Fruit fly (Drosophila melanogaster) Kc167 (cell line): ENCODE results near the gene CG7724.

Experiments used
- Myc ChIP-seq: fragments of >200 bp; optimal IDR thresholded peaks from 2 replicates; lab custom pipeline; 2017; ENCODE audit warnings: missing external identifiers
- Sin3A ChIP-seq: fragments of >200 bp; optimal IDR thresholded peaks from 2 replicates; lab custom pipeline; 2018; ENCODE audit warnings: missing external identifiers
- h ChIP-seq: fragments of >200 bp; optimal IDR thresholded peaks from 3 replicates; lab custom pipeline; 2018; ENCODE audit warnings: missing external identifiers
- insv ChIP-seq: fragments of >200 bp; optimal IDR thresholded peaks from 3 replicates; lab custom pipeline; 2018; ENCODE audit warnings: missing external identifiers
- psq ChIP-seq: fragments of >200 bp; optimal IDR thresholded peaks from 2 replicates; lab custom pipeline; 2017; ENCODE audit warnings: missing external identifiers
- ttk ChIP-seq: sonication (Bioruptor generic); optimal IDR thresholded peaks from 2 replicates; lab custom pipeline; 2017; ENCODE audit warnings: missing external identifiers

Gene CG7724

DNA sequence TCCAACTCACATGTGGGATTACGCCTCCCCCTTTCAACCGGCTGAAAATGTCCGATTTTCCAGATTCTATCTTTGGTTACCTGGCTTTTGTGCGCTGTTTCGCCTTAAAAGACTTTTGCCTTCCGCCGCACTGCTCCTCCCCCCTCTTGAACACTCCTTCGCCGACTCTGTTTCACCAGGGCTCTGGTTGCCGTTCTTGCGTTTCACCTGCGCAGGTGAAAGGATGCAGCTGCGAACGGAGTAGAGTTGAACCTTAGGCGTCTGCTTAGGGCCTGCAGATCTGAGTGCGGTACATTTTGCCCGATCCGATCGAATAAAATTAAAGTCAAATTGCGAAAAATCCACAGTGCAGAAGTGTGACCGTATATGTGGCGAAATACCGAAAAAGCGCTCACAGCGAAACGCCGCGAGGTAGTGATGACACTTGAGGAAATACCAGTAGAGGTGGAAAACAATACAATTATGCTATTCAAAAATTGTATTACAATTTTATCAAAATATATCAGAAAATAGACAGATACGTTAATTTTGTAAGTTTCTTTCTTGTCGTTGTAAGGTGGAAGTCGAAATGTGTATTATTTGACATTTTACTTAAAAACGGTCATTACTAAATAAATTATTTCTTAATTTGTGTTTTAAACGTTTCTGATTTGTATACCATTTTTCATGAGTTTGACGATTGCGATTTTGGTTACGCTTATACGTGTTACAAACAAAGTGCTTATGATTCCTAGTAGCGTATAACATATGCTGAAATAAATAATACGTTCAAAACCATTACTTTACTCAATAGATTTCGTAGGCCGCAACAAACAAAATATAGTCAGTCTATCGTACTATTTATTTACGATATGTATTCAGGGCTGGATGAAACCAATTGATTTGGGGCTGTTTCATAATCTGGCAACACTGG is 39.5 kb upstream of the CG7724 start, which contains the start of the genes CG6664 and CG7728:
Gene CG6664 (minus strand): TSS at position 518 of the 913 bp plus-strand sequence.
Gene CG7728 (plus strand): TSS at position 874 of the 913 bp plus-strand sequence.
- TF ChIP-seq psq = no peak
- TF ChIP-seq insv = no peak
- TF ChIP-seq Sin3A (lab: Kevin White, UChicago) = no peak
- no peak for TF ChIP-seq Myc (lab: Kevin White, UChicago)
- TF ChIP-seq ttk = no peak
- TF ChIP-seq h (lab: Kevin White, UChicago) = no peak

DNA sequence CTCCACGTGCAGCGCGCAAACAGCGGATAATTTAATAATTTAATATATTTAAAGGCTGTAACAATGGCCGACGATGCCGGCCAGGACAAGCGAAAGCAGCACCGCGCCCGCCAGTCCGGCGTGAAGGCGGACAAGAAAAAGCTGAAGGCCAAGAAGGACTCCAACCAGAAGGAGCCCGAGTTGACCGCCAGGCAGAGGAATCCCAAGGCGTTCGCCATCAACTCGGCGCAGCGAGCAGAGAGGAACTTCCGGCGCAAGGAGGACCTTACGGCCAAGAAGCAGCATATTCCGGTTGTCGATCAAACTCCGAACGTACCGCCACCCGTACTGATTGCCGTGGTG is 38.9 kb upstream of the CG7724 start:
- TF ChIP-seq insv (no peak), ttk (no peak), h (lab: Kevin White, UChicago) (no peak), Sin3A (lab: Kevin White, UChicago) (no peak), psq (no peak), Myc (lab: Kevin White, UChicago) (no peak)

DNA sequence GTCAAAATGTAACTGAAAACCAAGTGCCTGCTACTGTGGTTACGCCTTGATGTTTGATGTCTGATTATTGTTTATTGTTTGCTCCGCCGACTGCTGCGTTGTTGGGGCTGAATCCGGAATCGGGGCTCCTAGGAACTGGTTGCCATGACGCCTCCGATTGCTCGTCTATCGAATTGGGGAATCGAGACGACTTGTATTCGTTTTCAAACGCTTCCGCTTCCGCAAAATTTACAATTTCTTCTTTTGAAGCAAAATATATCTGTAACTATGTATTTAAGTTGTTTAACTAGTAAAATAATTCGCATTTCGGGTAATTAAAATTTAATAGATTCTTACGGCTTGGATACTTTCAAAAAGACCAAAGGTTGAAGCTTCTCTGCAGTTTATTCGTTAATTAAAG is 32.7 kb upstream of the CG7724 start, which contains the start of gene CG6652:
Gene CG6652 (minus strand): TSS at position 101 of the 400 bp plus-strand sequence.
- TF ChIP-seq insv (no peak), ttk (no peak), Sin3A (lab: Kevin White, UChicago) (no peak)

DNA sequence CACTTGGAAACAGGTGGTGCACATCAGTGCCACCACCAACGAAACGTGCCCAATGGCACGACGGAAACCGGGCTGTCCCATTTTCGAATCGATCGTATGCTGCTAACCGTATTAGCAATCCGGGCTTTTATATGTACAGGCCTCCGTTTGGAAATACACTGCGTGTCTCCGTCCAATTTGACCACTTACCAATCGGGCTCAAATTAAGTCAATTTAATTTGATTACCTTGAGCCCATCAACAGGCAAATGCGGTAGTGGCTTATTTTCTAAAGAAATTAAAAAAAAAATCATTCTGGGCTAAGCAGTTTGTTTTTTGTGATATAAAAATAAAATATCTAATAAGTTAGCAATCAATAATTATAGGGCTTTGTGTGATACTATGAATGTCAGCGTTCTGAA is 31.8 kb upstream of the CG7724 start, which contains the start of gene a10:
Gene a10 (minus strand): TSS at position 101 of the 400 bp plus-strand sequence.
- TF ChIP-seq Myc (lab: Kevin White, UChicago) = no peak
- no peak for TF ChIP-seq ttk
- TF ChIP-seq Sin3A (lab: Kevin White, UChicago) = no peak
- TF ChIP-seq h (lab: Kevin White, UChicago) = no peak
- no peak for TF ChIP-seq psq
- TF ChIP-seq insv = no peak

DNA sequence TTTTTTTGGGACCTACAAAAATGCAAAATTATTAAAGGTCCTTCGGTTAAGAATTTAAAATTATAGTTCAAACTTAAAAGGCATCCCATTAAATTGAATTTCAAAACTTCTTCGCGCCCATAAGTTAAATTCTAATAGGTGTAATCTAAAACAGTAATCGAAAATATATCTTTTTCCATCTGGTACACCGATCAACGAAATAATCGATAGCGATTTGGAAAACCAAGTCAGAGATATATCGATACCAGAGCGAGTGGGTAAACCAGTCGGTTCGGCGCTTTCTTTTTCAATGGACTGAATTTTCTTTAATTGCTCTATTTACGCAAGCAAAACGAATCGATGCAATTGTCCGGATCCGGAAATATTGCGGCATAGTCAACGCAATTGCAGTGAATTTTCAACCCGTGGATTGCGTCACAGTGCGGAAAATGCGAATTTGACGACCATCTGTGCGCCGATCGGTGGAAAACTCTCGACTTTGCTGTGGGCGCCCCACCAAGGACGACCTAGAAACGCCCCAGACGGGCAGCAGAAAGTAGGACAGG is 31.2 kb upstream of the CG7724 start, which contains the start of gene Fit2:
Gene Fit2 (plus strand): TSS at position 234 of the 545 bp plus-strand sequence.
- TF ChIP-seq h (lab: Kevin White, UChicago) = no peak
- no peak for TF ChIP-seq psq
- no peak for TF ChIP-seq Sin3A (lab: Kevin White, UChicago)
- no peak for TF ChIP-seq insv
- no peak for TF ChIP-seq Myc (lab: Kevin White, UChicago)
- TF ChIP-seq ttk = no peak

DNA sequence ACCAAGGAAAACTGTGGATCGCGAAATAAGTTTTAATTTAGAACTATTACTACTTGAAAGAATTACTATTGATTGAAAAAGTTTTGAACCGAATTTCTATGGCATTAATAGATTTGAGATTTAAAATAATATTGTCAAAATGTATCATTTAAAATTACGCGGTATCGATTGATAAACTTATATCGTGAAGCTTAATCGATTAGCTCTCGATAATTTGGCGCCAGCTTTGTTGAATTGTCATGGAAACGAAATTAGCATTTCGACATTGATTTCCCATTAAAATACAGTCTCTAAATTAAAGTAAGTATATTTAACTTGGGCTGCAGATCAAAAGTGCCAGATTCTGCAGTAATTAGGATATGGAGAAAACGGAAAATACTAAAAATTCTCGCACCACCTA is 28.1 kb upstream of the CG7724 start, which contains the start of gene CG7730:
Gene CG7730 (plus strand): TSS at position 206 of the 400 bp plus-strand sequence.
- TF ChIP-seq h (lab: Kevin White, UChicago) (no peak), ttk (no peak)

DNA sequence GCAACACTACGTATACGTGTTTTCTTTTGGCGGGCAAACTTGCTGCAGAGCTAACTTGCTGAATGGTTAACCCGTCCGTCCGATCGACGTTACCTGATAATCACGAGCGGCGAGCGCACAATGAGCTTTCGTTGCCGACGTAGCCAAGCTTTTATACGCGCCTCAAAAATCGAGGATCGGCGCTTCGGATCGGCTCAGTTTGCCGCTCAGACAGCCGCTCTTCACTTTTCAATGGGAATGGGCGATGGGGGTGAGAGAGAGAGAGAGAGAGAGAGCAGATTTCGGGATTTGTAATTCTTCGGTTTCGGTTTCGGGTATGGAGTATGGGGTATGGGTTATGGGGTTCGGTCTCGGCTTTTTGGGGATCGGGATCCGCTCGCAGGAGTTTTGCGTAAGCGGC is 23.4 kb upstream of the CG7724 start, which contains the start of gene Ilp8:
Gene Ilp8 (minus strand): TSS at position 110 of the 400 bp plus-strand sequence.
- TF ChIP-seq Sin3A (lab: Kevin White, UChicago) (no peak), insv (no peak), h (lab: Kevin White, UChicago) (no peak), Myc (lab: Kevin White, UChicago) (no peak), psq (no peak), ttk (no peak)

DNA sequence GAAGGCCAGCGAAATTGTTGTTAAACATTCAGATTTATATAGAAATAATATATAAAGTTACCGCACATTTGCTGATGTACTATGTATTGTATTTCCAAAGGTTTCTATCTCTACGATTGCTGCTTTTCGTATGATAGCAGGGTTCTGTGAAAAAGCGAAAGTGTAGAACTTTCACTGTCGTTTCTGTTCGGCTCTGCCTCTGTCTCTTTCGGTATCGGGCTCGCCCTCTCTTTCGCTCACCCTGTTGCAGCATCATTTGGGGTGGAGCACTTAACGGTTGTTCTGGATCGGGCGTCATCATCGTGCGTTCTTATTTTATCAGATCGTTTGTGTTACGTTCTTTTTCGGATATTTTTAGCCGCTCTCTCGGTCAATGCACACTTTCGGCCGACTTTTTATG is 22.1 kb upstream of the CG7724 start:
- TF ChIP-seq ttk (no peak), psq (no peak), insv (no peak), h (lab: Kevin White, UChicago) (no peak), Myc (lab: Kevin White, UChicago) (no peak), Sin3A (lab: Kevin White, UChicago) (no peak)

DNA sequence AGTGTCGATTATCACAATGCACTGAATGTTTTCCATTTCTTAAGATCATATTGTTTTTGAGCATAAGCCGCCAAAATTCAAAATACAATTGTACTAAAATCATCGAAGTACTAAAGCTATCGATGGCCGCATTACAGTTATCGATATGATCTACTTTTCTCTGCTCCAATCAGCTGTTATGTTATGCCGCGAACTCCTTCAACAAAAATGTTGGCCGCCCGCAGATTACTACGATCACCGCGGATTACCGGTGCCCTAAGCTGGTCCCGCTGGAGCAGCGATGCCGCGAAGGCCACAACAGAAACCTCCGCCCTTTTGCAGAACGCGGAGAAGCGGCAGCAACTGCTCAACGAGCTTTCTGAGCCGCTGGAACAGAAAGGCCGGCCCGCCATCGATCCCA is 19.9 kb upstream of the CG7724 start, which contains the start of gene beg:
Gene beg (plus strand): TSS at position 177 of the 400 bp plus-strand sequence.
- no peak for TF ChIP-seq psq
- no peak for TF ChIP-seq ttk
- no peak for TF ChIP-seq Sin3A (lab: Kevin White, UChicago)
- TF ChIP-seq insv = no peak
- no peak for TF ChIP-seq Myc (lab: Kevin White, UChicago)
- TF ChIP-seq h (lab: Kevin White, UChicago) = no peak

DNA sequence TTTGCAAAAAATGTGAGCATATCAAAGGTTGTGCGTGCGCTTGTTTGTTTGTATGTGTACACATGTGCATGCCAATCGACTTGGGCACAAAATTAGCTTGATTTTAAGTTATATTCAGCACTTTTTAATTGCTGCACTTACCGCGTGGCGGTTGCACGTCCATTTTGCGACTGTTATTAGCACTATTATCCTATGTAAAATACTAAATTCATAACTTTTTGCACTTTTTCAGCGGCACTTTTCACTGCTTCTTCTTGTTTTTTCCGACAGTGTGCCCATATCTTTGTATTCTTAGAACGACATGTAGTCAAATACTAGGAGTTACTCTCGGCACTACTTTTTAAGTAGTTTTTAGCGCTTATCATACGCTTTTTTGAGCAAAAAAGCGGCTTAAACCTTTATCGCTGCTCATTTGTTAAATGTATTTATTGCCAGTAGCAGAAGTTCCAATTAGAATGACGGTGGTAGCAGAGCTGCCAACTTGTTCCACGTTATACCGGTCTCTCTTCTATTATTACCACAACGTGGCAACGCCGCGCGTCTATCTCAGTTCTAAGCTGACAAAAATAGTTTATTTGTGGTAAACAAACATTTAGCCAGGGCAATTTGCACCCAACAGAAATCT is 13.0 kb upstream of the CG7724 start, which contains the start of the genes scaf6 and Papst2:
Gene scaf6 (minus strand): TSS at position 278 of the 625 bp plus-strand sequence.
Gene Papst2 (plus strand): TSS at position 501 of the 625 bp plus-strand sequence.
- TF ChIP-seq ttk (no peak), Myc (lab: Kevin White, UChicago) (no peak), psq (no peak), insv (no peak), Sin3A (lab: Kevin White, UChicago) (no peak), h (lab: Kevin White, UChicago) (no peak)

DNA sequence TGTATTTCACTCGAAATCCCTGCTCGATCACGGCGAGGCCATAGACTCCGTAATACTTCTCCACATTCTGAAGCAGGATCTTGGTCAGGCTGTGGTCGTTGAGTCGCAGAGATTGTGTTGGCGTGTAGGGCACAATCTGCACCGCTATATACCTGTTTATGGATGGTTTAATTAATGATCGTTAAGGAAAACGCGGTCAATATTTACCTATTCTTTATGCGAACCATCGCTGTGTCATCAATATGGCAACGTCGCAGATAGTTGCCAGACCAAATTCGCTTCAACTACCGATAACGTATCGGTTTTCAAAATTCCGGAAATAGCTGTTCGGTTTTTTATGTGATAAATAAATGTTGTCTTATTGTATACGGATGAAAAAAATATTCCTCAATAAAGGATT is 10.6 kb upstream of the CG7724 start, which contains the start of gene Pop5:
Gene Pop5 (minus strand): TSS at position 240 of the 400 bp plus-strand sequence.
- TF ChIP-seq ttk = no peak
- no peak for TF ChIP-seq insv
- TF ChIP-seq h (lab: Kevin White, UChicago) = no peak
- TF ChIP-seq psq = no peak
- TF ChIP-seq Sin3A (lab: Kevin White, UChicago) = no peak
- no peak for TF ChIP-seq Myc (lab: Kevin White, UChicago)
